Worm (Caenorhabditis elegans) whole organism, L1 larva: Measurements from ENCODE around the gene ZK512.8.

Experiments
- C04F5.9 ChIP-seq: sonication (generic microtip); optimal IDR thresholded peaks from 2 replicates; lab custom pipeline; 2016; ENCODE audit warnings: missing genetic modification characterization, missing compliant biosample characterization
- C16A3.4 ChIP-seq: fragments of 150-350 bp; optimal IDR thresholded peaks from 2 replicates; lab custom pipeline; 2014; ENCODE audit warnings: missing biosample characterization, missing genetic modification characterization
- ceh-8 ChIP-seq: fragments of 200-800 bp; sonication (Bioruptor generic); optimal IDR thresholded peaks from 2 replicates; lab custom pipeline; 2018; ENCODE audit warnings: mild to moderate bottlenecking, missing genetic modification characterization, moderate library complexity, missing compliant biosample characterization
- ceh-88 ChIP-seq: fragments of 200-800 bp; sonication (Bioruptor generic); IDR thresholded peaks from 2 replicates; pipeline ENCODE4 v1.3.6; 2022; ENCODE audit warnings: missing genetic modification characterization, missing compliant biosample characterization
- dpl-1 ChIP-seq, 3 experiments: fragments of 150-350 bp in 2 of 3; sonication (generic microtip) in 1 of 3; optimal IDR thresholded peaks; 2 replicates each; lab custom pipeline; 2014 to 2017; ENCODE audit warnings: missing biosample characterization in 3 of 3, missing genetic modification characterization in 3 of 3, missing genetic modification reagents in 3 of 3
- dsc-1 ChIP-seq: sonication (generic microtip); optimal IDR thresholded peaks from 2 replicates; lab custom pipeline; 2016; ENCODE audit warnings: mild to moderate bottlenecking, missing genetic modification characterization, missing compliant biosample characterization
- efl-1 ChIP-seq, 4 experiments: fragments of 150-350 bp; optimal IDR thresholded peaks in 3 of 4; peaks in 1 of 4; 1 replicate in 1 of 4; 2 replicates in 3 of 4; lab custom pipeline; 2014; ENCODE audit warnings: missing biosample characterization in 2 of 4, missing genetic modification characterization in 2 of 4, missing genetic modification reagents in 2 of 4
- elt-2 ChIP-seq: sonication (generic microtip); optimal IDR thresholded peaks from 2 replicates; lab custom pipeline; 2016; ENCODE audit warnings: missing genetic modification characterization, mild to moderate bottlenecking, inconsistent platforms, missing compliant biosample characterization, missing genetic modification reagents
- fkh-4 ChIP-seq: sonication (generic microtip); optimal IDR thresholded peaks from 2 replicates; lab custom pipeline; 2016; ENCODE audit warnings: missing compliant biosample characterization, missing genetic modification characterization, borderline replicate concordance
- hlh-17 ChIP-seq: fragments of 200-800 bp; sonication (Bioruptor generic); optimal IDR thresholded peaks from 2 replicates; lab custom pipeline; 2018; ENCODE audit warnings: missing genetic modification characterization, mild to moderate bottlenecking, missing compliant biosample characterization, moderate library complexity, borderline replicate concordance
- hlh-4 ChIP-seq: sonication (generic microtip); optimal IDR thresholded peaks from 2 replicates; lab custom pipeline; 2016; ENCODE audit warnings: mild to moderate bottlenecking, missing genetic modification characterization, missing compliant biosample characterization
- hpl-2 ChIP-seq: fragments of 150-350 bp; optimal IDR thresholded peaks from 2 replicates; lab custom pipeline; 2014; ENCODE audit warnings: missing biosample characterization, missing genetic modification reagents, missing genetic modification characterization
- irx-1 ChIP-seq: sonication (generic microtip); optimal IDR thresholded peaks from 2 replicates; lab custom pipeline; 2016; ENCODE audit warnings: missing genetic modification characterization, missing compliant biosample characterization
- isw-1 ChIP-seq: fragments of 200-800 bp; sonication (Bioruptor generic); IDR thresholded peaks from 2 replicates; pipeline ENCODE4 v1.3.6; 2022; ENCODE audit warnings: missing genetic modification characterization, missing compliant biosample characterization
- lin-13 ChIP-seq: fragments of 150-350 bp; optimal IDR thresholded peaks from 2 replicates; lab custom pipeline; 2014; ENCODE audit warnings: missing biosample characterization, missing genetic modification reagents, missing genetic modification characterization
- lin-14 ChIP-seq: fragments of 200-800 bp; sonication (Bioruptor generic); optimal IDR thresholded peaks from 2 replicates; lab custom pipeline; 2018; ENCODE audit warnings: mild to moderate bottlenecking, missing genetic modification characterization, moderate library complexity, missing compliant biosample characterization
- lin-39 ChIP-seq: fragments of 150-350 bp; optimal IDR thresholded peaks from 2 replicates; lab custom pipeline; 2014; ENCODE audit warnings: missing biosample characterization, missing genetic modification reagents, missing genetic modification characterization
- lsy-2 ChIP-seq, 2 experiments: fragments of 150-350 bp; optimal IDR thresholded peaks; 2 replicates each; lab custom pipeline; 2014; ENCODE audit warnings: missing biosample characterization in 2 of 2, missing genetic modification characterization in 2 of 2
- mdl-1 ChIP-seq, 2 experiments: fragments of 150-350 bp; optimal IDR thresholded peaks; 2 replicates each; lab custom pipeline; 2014 to 2017; ENCODE audit warnings: missing biosample characterization in 2 of 2, missing genetic modification characterization in 2 of 2, inconsistent platforms in 1 of 2
- mep-1 ChIP-seq: fragments of 150-350 bp; optimal IDR thresholded peaks from 2 replicates; lab custom pipeline; 2014; ENCODE audit warnings: missing biosample characterization, missing genetic modification characterization
- nhr-19 ChIP-seq: fragments of 200-800 bp; sonication (Bioruptor generic); conservative IDR thresholded peaks from 2 replicates; pipeline ENCODE4 v1.3.6; 2022; ENCODE audit warnings: missing genetic modification characterization, missing compliant biosample characterization
- nhr-20 ChIP-seq: sonication (generic microtip); optimal IDR thresholded peaks from 2 replicates; lab custom pipeline; 2016; ENCODE audit warnings: mild to moderate bottlenecking, missing genetic modification characterization, missing compliant biosample characterization
- nhr-28 ChIP-seq: fragments of 150-350 bp; optimal IDR thresholded peaks from 2 replicates; lab custom pipeline; 2014; ENCODE audit warnings: missing biosample characterization, missing genetic modification characterization
- nhr-71 ChIP-seq: sonication (generic microtip); optimal IDR thresholded peaks from 2 replicates; lab custom pipeline; 2016; ENCODE audit warnings: mild to moderate bottlenecking, missing genetic modification characterization, moderate library complexity, missing compliant biosample characterization
- nhr-76 ChIP-seq: sonication (generic microtip); optimal IDR thresholded peaks from 2 replicates; lab custom pipeline; 2017; ENCODE audit warnings: missing biosample characterization, missing genetic modification characterization
- nhr-85 ChIP-seq: sonication (generic microtip); peaks from one replicate; lab custom pipeline; 2016; ENCODE audit warnings: missing genetic modification characterization, inconsistent platforms, missing compliant biosample characterization
- nhr-90 ChIP-seq: sonication (generic microtip); optimal IDR thresholded peaks from 2 replicates; lab custom pipeline; 2016; ENCODE audit warnings: mild to moderate bottlenecking, missing genetic modification characterization, missing compliant biosample characterization; ENCODE audit not compliant: poor library complexity
- pag-3 ChIP-seq: sonication (generic microtip); optimal IDR thresholded peaks from 2 replicates; lab custom pipeline; 2017; ENCODE audit warnings: missing genetic modification characterization, mild to moderate bottlenecking, missing compliant biosample characterization, antibody characterized with exemption, borderline replicate concordance; ENCODE audit not compliant: insufficient read depth
- rnt-1 ChIP-seq: sonication (generic microtip); optimal IDR thresholded peaks from 2 replicates; lab custom pipeline; 2016; ENCODE audit warnings: mild to moderate bottlenecking, missing genetic modification characterization, moderate library complexity, missing compliant biosample characterization
- snu-23 ChIP-seq: sonication (generic microtip); optimal IDR thresholded peaks from 2 replicates; lab custom pipeline; 2016; ENCODE audit warnings: missing genetic modification characterization, missing compliant biosample characterization
- swsn-7 ChIP-seq: sonication (generic microtip); optimal IDR thresholded peaks from 2 replicates; lab custom pipeline; 2016; ENCODE audit warnings: missing genetic modification characterization, missing compliant biosample characterization
- tlp-1 ChIP-seq: fragments of 150-350 bp; optimal IDR thresholded peaks from 2 replicates; lab custom pipeline; 2014; ENCODE audit warnings: missing biosample characterization, missing genetic modification characterization
- vab-15 ChIP-seq: sonication (generic microtip); optimal IDR thresholded peaks from 2 replicates; lab custom pipeline; 2017; ENCODE audit warnings: missing genotype, mild to moderate bottlenecking, missing genetic modification characterization, missing compliant biosample characterization
- zag-1 ChIP-seq: fragments of 150-350 bp; optimal IDR thresholded peaks from 2 replicates; lab custom pipeline; 2014; ENCODE audit warnings: missing biosample characterization, missing genetic modification characterization
- zip-4 ChIP-seq: fragments of 200-800 bp; sonication (Bioruptor generic); optimal IDR thresholded peaks from 2 replicates; lab custom pipeline; 2018; ENCODE audit warnings: mild to moderate bottlenecking, missing genetic modification characterization, moderate library complexity, missing compliant biosample characterization
- ztf-4 ChIP-seq: fragments of 150-350 bp; optimal IDR thresholded peaks from 2 replicates; lab custom pipeline; 2014; ENCODE audit warnings: missing biosample characterization, missing genetic modification characterization

ZK512.8 gene

ce11 chrIII:9151782-9152181, 5.9 kb downstream of the ZK512.8 start:
- TF ChIP-seq nhr-19 (GFP tag; lab: Robert Waterston, UW) (peak; percentile 22; the same call in 1 of the 2 replicates), mdl-1 (tag; optimal IDR thresholded peaks at IDR 0.05; lab: Kevin White, UChicago) (peak in 1 of 2 experiments; percentile 16), pag-3 (peak; percentile 89), rnt-1 (tag; lab: Kevin White, UChicago) (peak; percentile 64), lin-39 (tag; lab: Kevin White, UChicago) (peak; percentile 4), dpl-1 (GFP tag; optimal IDR thresholded peaks at IDR 0.05; lab: Kevin White, UChicago) (peak in 1 of 3 experiments; percentile 2), mep-1 (peak; percentile 40), nhr-71 (tag; lab: Kevin White, UChicago) (peak; percentile 55), nhr-20 (tag; lab: Kevin White, UChicago) (peak; percentile 25), nhr-85 (tag; lab: Kevin White, UChicago) (no peak), efl-1 (optimal IDR thresholded peaks at IDR 0.05; lab: Kevin White, UChicago) (no peak), efl-1 (GFP tag; optimal IDR thresholded peaks at IDR 0.05 in 1 of 2; lab: Kevin White, UChicago) (no peak), lsy-2 (tag; optimal IDR thresholded peaks at IDR 0.05; lab: Kevin White, UChicago) (peak; percentile 6 to 52), hlh-17 (GFP tag; lab: Kevin White, UChicago) (no peak), snu-23 (GFP tag; lab: Kevin White, UChicago) (peak; percentile 29), ztf-4 (tag; lab: Kevin White, UChicago) (no peak), fkh-4 (peak; percentile 1), lin-14 (GFP tag; lab: Kevin White, UChicago) (peak; percentile 82), C16A3.4 (tag; lab: Kevin White, UChicago) (peak; percentile 11)
- TF ChIP-seq, all 84 proteins: peak for 14

- TF ChIP-seq hlh-4: no peak
- no peak for TF ChIP-seq swsn-7 (tag; lab: Kevin White, UChicago)
- TF ChIP-seq efl-1 (optimal IDR thresholded peaks at IDR 0.05; lab: Kevin White, UChicago): no peak
- peak; percentile 10 to 94 for TF ChIP-seq efl-1 (GFP tag; optimal IDR thresholded peaks at IDR 0.05 in 1 of 2; lab: Kevin White, UChicago)
- peak; percentile 40 for TF ChIP-seq lin-14 (GFP tag; lab: Kevin White, UChicago)
- no peak for TF ChIP-seq ceh-88 (GFP tag; lab: Robert Waterston, UW)
- no peak for TF ChIP-seq nhr-90 (tag; lab: Kevin White, UChicago)
- TF ChIP-seq lin-13 (GFP tag; lab: Kevin White, UChicago): no peak
- TF ChIP-seq hpl-2 (GFP tag; lab: Kevin White, UChicago): no peak
- no peak for TF ChIP-seq isw-1 (GFP tag; lab: Robert Waterston, UW)
- no peak for TF ChIP-seq nhr-76 (tag; lab: Kevin White, UChicago)
- TF ChIP-seq zip-4: no peak
- no peak for TF ChIP-seq nhr-28 (tag; lab: Kevin White, UChicago)
- TF ChIP-seq nhr-71 (tag; lab: Kevin White, UChicago): peak; percentile 40
- no peak for TF ChIP-seq ceh-8 (GFP tag; lab: Kevin White, UChicago)
- no peak for TF ChIP-seq vab-15 (tag; lab: Kevin White, UChicago)
- no peak for TF ChIP-seq irx-1 (tag; lab: Kevin White, UChicago)
- peak; percentile 46 for TF ChIP-seq rnt-1 (tag; lab: Kevin White, UChicago)
- no peak for TF ChIP-seq nhr-20 (tag; lab: Kevin White, UChicago)
- TF ChIP-seq elt-2 (tag; lab: Kevin White, UChicago): no peak
- peak in 1 of 2 experiments; percentile 42 for TF ChIP-seq lsy-2 (tag; optimal IDR thresholded peaks at IDR 0.05; lab: Kevin White, UChicago)
Measured at ce11 chrIII:9152950-9153349, 7.1 kb downstream of the ZK512.8 start.

ce11 chrIII:9153809-9154208, 7.9 kb downstream of the ZK512.8 start, which contains the start of gene nhl-1:
TSS of gene nhl-1 (minus strand) at chrIII:9153909.
- TF ChIP-seq rnt-1 (tag; lab: Kevin White, UChicago) (peak; percentile 44), zag-1 (tag; lab: Kevin White, UChicago) (no peak), nhr-71 (tag; lab: Kevin White, UChicago) (peak; percentile 1), tlp-1 (tag; lab: Kevin White, UChicago) (no peak), dsc-1 (tag; lab: Kevin White, UChicago) (no peak), C04F5.9 (tag; lab: Kevin White, UChicago) (no peak), elt-2 (tag; lab: Kevin White, UChicago) (no peak)
